Fruit fly (Drosophila melanogaster) whole organism, embryonic: ENCODE data around the gene CG44141.

ENCODE experiments used
- Ada2b ChIP-seq: fragments of 200-800 bp; sonication (Bioruptor generic); IDR thresholded peaks from 2 replicates; pipeline ENCODE4 v1.3.6; 2022; ENCODE audit warnings: missing biosample characterization, missing genetic modification characterization
- B-H1 ChIP-seq: fragments of 200-800 bp; sonication (Bioruptor generic); IDR thresholded peaks from 3 replicates; pipeline ENCODE4 v1.3.6; 2022; ENCODE audit warnings: missing biosample characterization, missing genetic modification characterization
- B-H2 ChIP-seq: fragments of 200-800 bp; sonication (Bioruptor generic); optimal IDR thresholded peaks from 2 replicates; lab custom pipeline; 2018; ENCODE audit warnings: missing biosample characterization, mild to moderate bottlenecking, missing genetic modification characterization
- Bteb2 ChIP-seq: fragments of 200-800 bp; sonication (Bioruptor generic); optimal IDR thresholded peaks from 2 replicates; lab custom pipeline; 2016; ENCODE audit warnings: missing biosample characterization, missing genetic modification characterization
- CG10267 ChIP-seq: fragments of 200-800 bp; sonication (Bioruptor generic); optimal IDR thresholded peaks from 2 replicates; lab custom pipeline; 2018; ENCODE audit warnings: missing biosample characterization, mild to moderate bottlenecking, missing genetic modification characterization, moderate library complexity
- CG10274 ChIP-seq: fragments of 200-800 bp; sonication (Bioruptor generic); optimal IDR thresholded peaks from 3 replicates; lab custom pipeline; 2017; ENCODE audit warnings: missing biosample characterization, mild to moderate bottlenecking, missing genetic modification characterization
- CG10366 ChIP-seq: fragments of 200-800 bp; sonication (Bioruptor generic); IDR thresholded peaks from 2 replicates; pipeline ENCODE4 v1.3.6; 2022; ENCODE audit warnings: missing biosample characterization, missing genetic modification characterization
- CG10462 ChIP-seq: fragments of 200-800 bp; sonication (Bioruptor generic); optimal IDR thresholded peaks from 2 replicates; lab custom pipeline; 2016; ENCODE audit warnings: missing biosample characterization, missing genetic modification characterization
- CG11456 ChIP-seq: fragments of 200-800 bp; sonication (Bioruptor generic); IDR thresholded peaks from 3 replicates; pipeline ENCODE4 v1.3.6; 2022; ENCODE audit warnings: missing biosample characterization, missing genetic modification characterization
- CG11504 ChIP-seq: fragments of 200-800 bp; sonication (Bioruptor generic); optimal IDR thresholded peaks from 3 replicates; lab custom pipeline; 2019; ENCODE audit warnings: missing biosample characterization, mild to moderate bottlenecking, missing genetic modification characterization, moderate library complexity
- CG12155 ChIP-seq: fragments of 200-800 bp; sonication (Bioruptor generic); optimal IDR thresholded peaks from 3 replicates; lab custom pipeline; 2016; ENCODE audit warnings: missing biosample characterization, missing genetic modification characterization
- CG12744 ChIP-seq: fragments of 200-800 bp; sonication (Bioruptor generic); optimal IDR thresholded peaks from 2 replicates; lab custom pipeline; 2016; ENCODE audit warnings: missing biosample characterization, missing genetic modification characterization
- CG13894 ChIP-seq: fragments of 200-800 bp; sonication (Bioruptor generic); optimal IDR thresholded peaks from 3 replicates; lab custom pipeline; 2018; ENCODE audit warnings: missing biosample characterization, mild to moderate bottlenecking, missing genetic modification characterization, moderate library complexity
- CG14710 ChIP-seq: fragments of 200-800 bp; sonication (Bioruptor generic); optimal IDR thresholded peaks from 3 replicates; lab custom pipeline; 2019; ENCODE audit warnings: missing biosample characterization, mild to moderate bottlenecking, missing genetic modification characterization, moderate library complexity
- CG31388 ChIP-seq: fragments of 200-800 bp; sonication (Bioruptor generic); optimal IDR thresholded peaks from 2 replicates; lab custom pipeline; 2016; ENCODE audit warnings: missing biosample characterization, missing genetic modification characterization
- CG33557 ChIP-seq: fragments of 200-800 bp; sonication (Bioruptor generic); optimal IDR thresholded peaks from 2 replicates; lab custom pipeline; 2019; ENCODE audit warnings: missing biosample characterization, mild to moderate bottlenecking, missing genetic modification characterization, moderate library complexity
- CG3995 ChIP-seq: fragments of 200-800 bp; sonication (Bioruptor generic); optimal IDR thresholded peaks from 3 replicates; lab custom pipeline; 2016; ENCODE audit warnings: missing biosample characterization, missing genetic modification characterization
- CG4730 ChIP-seq: fragments of 200-800 bp; sonication (Bioruptor generic); IDR thresholded peaks from 2 replicates; pipeline ENCODE4 v1.3.6; 2022; ENCODE audit warnings: missing biosample characterization, missing genetic modification characterization
- CG4820 ChIP-seq: fragments of 200-800 bp; sonication (Bioruptor generic); optimal IDR thresholded peaks from 3 replicates; lab custom pipeline; 2016; ENCODE audit warnings: missing biosample characterization, missing genetic modification characterization
- CG5180 ChIP-seq: fragments of 200-800 bp; sonication (Bioruptor generic); optimal IDR thresholded peaks from 3 replicates; lab custom pipeline; 2017; ENCODE audit warnings: missing biosample characterization, missing genetic modification characterization, mild to moderate bottlenecking, moderate library complexity, missing genetic modification reagents
- CG6254 ChIP-seq: fragments of 200-800 bp; sonication (Bioruptor generic); optimal IDR thresholded peaks from 3 replicates; lab custom pipeline; 2017; ENCODE audit warnings: mild to moderate bottlenecking, missing biosample characterization, missing genetic modification reagents, missing genetic modification characterization
- CG7745 ChIP-seq: fragments of 200-800 bp; sonication (Bioruptor generic); optimal IDR thresholded peaks from 2 replicates; lab custom pipeline; 2018; ENCODE audit warnings: missing biosample characterization, mild to moderate bottlenecking, missing genetic modification characterization, moderate library complexity
- CG8388 ChIP-seq: fragments of 200-800 bp; sonication (Bioruptor generic); optimal IDR thresholded peaks from 2 replicates; lab custom pipeline; 2019; ENCODE audit warnings: missing biosample characterization, mild to moderate bottlenecking, missing genetic modification characterization, moderate library complexity
- CG9215 ChIP-seq: fragments of 200-800 bp; sonication (Bioruptor generic); IDR thresholded peaks from 2 replicates; pipeline ENCODE4 v1.3.6; 2022; ENCODE audit warnings: missing biosample characterization, missing genetic modification characterization
- CG9437 ChIP-seq: fragments of 200-800 bp; sonication (Bioruptor generic); optimal IDR thresholded peaks from 2 replicates; lab custom pipeline; 2018; ENCODE audit warnings: missing biosample characterization, mild to moderate bottlenecking, missing genetic modification characterization
- CHES-1-like ChIP-seq: fragments of 200-800 bp; sonication (Bioruptor generic); optimal IDR thresholded peaks from 2 replicates; lab custom pipeline; 2016; ENCODE audit warnings: missing biosample characterization, missing genetic modification characterization
- Deaf1 ChIP-seq: fragments of 200-800 bp; optimal IDR thresholded peaks from 3 replicates; lab custom pipeline; 2019; ENCODE audit warnings: missing biosample characterization, mild to moderate bottlenecking, missing genetic modification characterization, moderate library complexity
- Dip2 ChIP-seq: fragments of 200-800 bp; sonication (Bioruptor generic); IDR thresholded peaks from 2 replicates; pipeline ENCODE4 v1.3.6; 2022; ENCODE audit warnings: missing biosample characterization, missing genetic modification characterization
- Ets97D ChIP-seq: fragments of 200-800 bp; sonication (Bioruptor generic); optimal IDR thresholded peaks from 3 replicates; lab custom pipeline; 2016; ENCODE audit warnings: missing biosample characterization, missing genetic modification characterization
- HLH54F ChIP-seq: fragments of 200-800 bp; sonication (Bioruptor generic); optimal IDR thresholded peaks from 3 replicates; lab custom pipeline; 2016; ENCODE audit warnings: missing biosample characterization, missing genetic modification characterization
- Max ChIP-seq: fragments of 200-800 bp; sonication (Bioruptor generic); optimal IDR thresholded peaks from 2 replicates; lab custom pipeline; 2016; ENCODE audit warnings: missing biosample characterization, mild to moderate bottlenecking, missing genetic modification characterization
- Oaz ChIP-seq: fragments of 200-800 bp; sonication (Bioruptor generic); IDR thresholded peaks from 2 replicates; pipeline ENCODE4 v1.3.6; 2022; ENCODE audit warnings: missing biosample characterization, missing genetic modification characterization
- Ptx1 ChIP-seq: fragments of 200-800 bp; sonication (Bioruptor generic); IDR thresholded peaks from 2 replicates; pipeline ENCODE4 v1.3.6; 2022; ENCODE audit warnings: missing biosample characterization, missing genetic modification characterization
- Sox100B ChIP-seq: fragments of 200-800 bp; sonication (Bioruptor generic); optimal IDR thresholded peaks from 3 replicates; lab custom pipeline; 2018; ENCODE audit warnings: missing biosample characterization, mild to moderate bottlenecking, missing genetic modification characterization
- Usf ChIP-seq: fragments of 200-800 bp; sonication (Bioruptor generic); optimal IDR thresholded peaks from 2 replicates; lab custom pipeline; 2017; ENCODE audit warnings: missing genotype, missing biosample characterization, missing genetic modification characterization
- chinmo ChIP-seq: fragments of 200-800 bp; sonication (Bioruptor generic); IDR thresholded peaks from 4 replicates; pipeline ENCODE4 v1.3.6; 2022; ENCODE audit warnings: missing biosample characterization, missing genetic modification characterization; ENCODE audit not compliant: partially characterized antibody
- corto ChIP-seq: fragments of 200-800 bp; sonication (Bioruptor generic); optimal IDR thresholded peaks from 2 replicates; lab custom pipeline; 2016; ENCODE audit warnings: missing biosample characterization, mild to moderate bottlenecking, missing genetic modification characterization, moderate library complexity
- crc ChIP-seq: fragments of 200-800 bp; sonication (Bioruptor generic); optimal IDR thresholded peaks from 2 replicates; lab custom pipeline; 2016; ENCODE audit warnings: missing biosample characterization, missing genetic modification characterization
- dm ChIP-seq: fragments of 200-800 bp; sonication (Bioruptor generic); optimal IDR thresholded peaks from 3 replicates; lab custom pipeline; 2016; ENCODE audit warnings: missing biosample characterization, missing genetic modification characterization
- ewg ChIP-seq: fragments of 200-800 bp; sonication (Bioruptor generic); optimal IDR thresholded peaks from 3 replicates; lab custom pipeline; 2017; ENCODE audit warnings: mild to moderate bottlenecking, missing biosample characterization, missing genetic modification reagents, missing genetic modification characterization
- eyg ChIP-seq: fragments of 200-800 bp; sonication (Bioruptor generic); optimal IDR thresholded peaks from 3 replicates; lab custom pipeline; 2016; ENCODE audit warnings: missing biosample characterization, missing genetic modification characterization
- fd96Cb ChIP-seq: fragments of 200-800 bp; sonication (Bioruptor generic); optimal IDR thresholded peaks from 2 replicates; lab custom pipeline; 2018; ENCODE audit warnings: missing biosample characterization, mild to moderate bottlenecking, missing genetic modification characterization, moderate library complexity
- her ChIP-seq: fragments of 200-800 bp; sonication (Bioruptor generic); optimal IDR thresholded peaks from 2 replicates; lab custom pipeline; 2016; ENCODE audit warnings: missing biosample characterization, missing genetic modification characterization
- mam ChIP-seq: fragments of 200-800 bp; sonication (Bioruptor generic); optimal IDR thresholded peaks from 3 replicates; lab custom pipeline; 2016; ENCODE audit warnings: missing biosample characterization, missing genetic modification characterization
- pum ChIP-seq: fragments of 200-800 bp; sonication (Bioruptor generic); optimal IDR thresholded peaks from 2 replicates; lab custom pipeline; 2016; ENCODE audit warnings: missing biosample characterization, missing genetic modification characterization
- shn ChIP-seq: fragments of 200-800 bp; sonication (Bioruptor generic); optimal IDR thresholded peaks from 3 replicates; lab custom pipeline; 2016; ENCODE audit warnings: missing biosample characterization, missing genetic modification characterization
- tll ChIP-seq, 2 experiments: fragments of 200-800 bp in 1 of 2; fragments of >200 bp in 1 of 2; sonication (Bioruptor generic) in 1 of 2; optimal IDR thresholded peaks; 2 replicates each; lab custom pipeline; 2017 to 2019; ENCODE audit warnings: missing biosample characterization in 2 of 2, missing genetic modification characterization in 2 of 2, mild to moderate bottlenecking in 1 of 2, moderate library complexity in 1 of 2
- tna ChIP-seq: fragments of 200-800 bp; sonication (Bioruptor generic); IDR thresholded peaks from 2 replicates; pipeline ENCODE4 v1.3.6; 2022; ENCODE audit warnings: missing biosample characterization, missing genetic modification characterization; ENCODE audit not compliant: partially characterized antibody
- wek ChIP-seq: fragments of 200-800 bp; sonication (Bioruptor generic); optimal IDR thresholded peaks from 3 replicates; lab custom pipeline; 2018; ENCODE audit warnings: missing biosample characterization, mild to moderate bottlenecking, missing genetic modification characterization, moderate library complexity
- z ChIP-seq: fragments of 200-800 bp; sonication (Bioruptor generic); IDR thresholded peaks from 3 replicates; pipeline ENCODE4 v1.3.6; 2022; ENCODE audit warnings: missing biosample characterization, missing genetic modification characterization

The CG44141 gene

DNA sequence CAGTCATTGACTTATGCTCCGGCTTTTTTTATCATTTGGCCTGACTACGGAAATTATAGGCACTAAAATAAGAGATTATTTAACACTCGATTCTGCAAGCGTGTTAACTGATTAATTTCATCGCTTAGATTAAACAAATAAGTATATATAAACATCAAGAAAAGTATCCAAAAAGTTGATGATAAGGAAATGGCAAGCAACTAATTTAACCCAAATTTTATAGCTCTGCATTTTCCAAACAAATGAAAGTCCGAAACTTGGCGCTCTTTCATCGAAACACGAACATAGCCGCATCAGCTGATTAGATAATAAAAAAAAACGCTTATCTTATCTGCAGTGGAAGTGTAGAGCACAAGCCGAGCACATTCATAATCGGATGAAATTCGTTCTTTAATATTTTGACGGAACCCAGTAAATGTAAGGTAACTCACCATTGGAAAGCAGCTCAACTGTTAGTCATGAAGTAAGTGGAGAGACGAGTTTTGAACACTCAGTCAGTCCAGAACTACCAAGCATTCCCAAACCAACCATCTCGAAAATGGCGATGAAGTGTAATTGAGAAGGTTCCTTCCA, 29.6 kb downstream of the CG44141 start, which contains the start of gene CG18480 (continued):
- TF ChIP-seq Ptx1 (GFP tag; lab: Robert Waterston, UW) (peak; percentile 43; the same call in 1 of the 2 replicates), CG14710 (no peak), fd96Cb (tag; lab: Kevin White, UChicago) (no peak), ewg (GFP tag; lab: Kevin White, UChicago) (no peak), corto (no peak), CG4820 (no peak), Max (GFP tag; lab: Kevin White, UChicago) (no peak), CG33557 (GFP tag; lab: Kevin White, UChicago) (no peak), B-H1 (GFP tag; lab: Robert Waterston, UW) (no peak), CG5180 (GFP tag; lab: Kevin White, UChicago) (peak; percentile 3), CG7745 (no peak), Ada2b (GFP tag; lab: Robert Waterston, UW) (no peak), HLH54F (GFP tag; lab: Kevin White, UChicago) (peak; percentile 42), wek (GFP tag; lab: Kevin White, UChicago) (no peak), her (no peak), CG11504 (tag; lab: Kevin White, UChicago) (peak; percentile 44), CG10462 (no peak), Dip2 (GFP tag; lab: Robert Waterston, UW) (no peak), Ets97D (GFP tag; lab: Kevin White, UChicago) (no peak), B-H2 (GFP tag; lab: Kevin White, UChicago) (peak; percentile 42), CG31388 (GFP tag; lab: Kevin White, UChicago) (no peak), tna (GFP tag; lab: Robert Waterston, UW) (no peak), Bteb2 (no peak), Oaz (GFP tag; lab: Robert Waterston, UW) (no peak), CG10366 (GFP tag; lab: Robert Waterston, UW) (peak; percentile 55), Sox100B (GFP tag; lab: Kevin White, UChicago) (no peak), Usf (GFP tag; lab: Kevin White, UChicago) (no peak), eyg (GFP tag; lab: Kevin White, UChicago) (no peak), tll (GFP tag; optimal IDR thresholded peaks at IDR 0.05; lab: Kevin White, UChicago) (no peak), CG8388 (GFP tag; lab: Kevin White, UChicago) (no peak), CG12155 (GFP tag; lab: Kevin White, UChicago) (peak; percentile 36), CG6254 (no peak), CG13894 (tag; lab: Kevin White, UChicago) (peak; percentile 50), CHES-1-like (GFP tag; lab: Kevin White, UChicago) (peak; percentile 47), CG3995 (GFP tag; lab: Kevin White, UChicago) (no peak), CG12744 (GFP tag; lab: Kevin White, UChicago) (no peak), shn (GFP tag; lab: Kevin White, UChicago) (peak; percentile 41), CG9215 (GFP tag; lab: Robert Waterston, UW) (peak; percentile 37; the same call in 1 of the 2 replicates), Deaf1 (tag; lab: Kevin White, UChicago) (peak; percentile 51), CG10274 (GFP tag; lab: Kevin White, UChicago) (peak; percentile 94), CG11456 (peak; percentile 73; the same call in 2 of the 3 replicates), CG4730 (GFP tag; lab: Robert Waterston, UW) (no peak), chinmo (no peak), CG10267 (tag; lab: Kevin White, UChicago) (no peak), pum (GFP tag; lab: Kevin White, UChicago) (peak; percentile 24), CG9437 (GFP tag; lab: Kevin White, UChicago) (no peak), crc (GFP tag; lab: Kevin White, UChicago) (peak; percentile 17), z (GFP tag; lab: Robert Waterston, UW) (no peak), mam (GFP tag; lab: Kevin White, UChicago) (peak; percentile 69), dm (GFP tag; lab: Kevin White, UChicago) (peak; percentile 2)
